Worm (Caenorhabditis elegans) whole organism, young adult: ENCODE measurements around the gene Y69H2.7.

ENCODE experiments used
- C06A6.2 ChIP-seq: fragments of 200-800 bp; sonication (Bioruptor generic); conservative IDR thresholded peaks from 2 replicates; pipeline ENCODE4 v1.3.6; 2022; ENCODE audit warnings: missing genetic modification characterization, missing compliant biosample characterization
- F33H1.4 ChIP-seq: fragments of 200-800 bp; sonication (Bioruptor generic); IDR thresholded peaks from 2 replicates; pipeline ENCODE4 v1.3.6; 2022; ENCODE audit warnings: missing genetic modification reagents, missing genetic modification characterization, missing compliant biosample characterization
- F37B4.10 ChIP-seq: fragments of 200-800 bp; sonication (Bioruptor generic); IDR thresholded peaks from 2 replicates; pipeline ENCODE4 v1.3.6; 2022; ENCODE audit warnings: missing genetic modification characterization, missing compliant biosample characterization
- F39B2.1 ChIP-seq: fragments of 200-800 bp; sonication (Bioruptor generic); IDR thresholded peaks from 2 replicates; pipeline ENCODE4 v1.3.6; 2022; ENCODE audit warnings: missing genetic modification reagents, missing genetic modification characterization, missing compliant biosample characterization
- F57A8.1 ChIP-seq: fragments of 200-800 bp; sonication (Bioruptor generic); optimal IDR thresholded peaks from 2 replicates; lab custom pipeline; 2018; ENCODE audit warnings: mild to moderate bottlenecking, missing genetic modification characterization, moderate library complexity, missing compliant biosample characterization
- T07F8.4 ChIP-seq: sonication (generic microtip); optimal IDR thresholded peaks from 2 replicates; lab custom pipeline; 2016; ENCODE audit warnings: mild to moderate bottlenecking, missing genetic modification characterization, moderate library complexity, missing compliant biosample characterization
- Y53G8AR.9 ChIP-seq: fragments of 200-800 bp; sonication (Bioruptor generic); conservative IDR thresholded peaks from 2 replicates; pipeline ENCODE4 v1.3.6; 2022; ENCODE audit warnings: missing genetic modification reagents, missing genetic modification characterization, missing compliant biosample characterization
- Y67H2A.10 ChIP-seq: fragments of 200-800 bp; sonication (Bioruptor generic); conservative IDR thresholded peaks from 2 replicates; pipeline ENCODE4 v1.3.6; 2022; ENCODE audit warnings: missing genetic modification reagents, missing genetic modification characterization, missing compliant biosample characterization
- atf-7 ChIP-seq: sonication (generic microtip); optimal IDR thresholded peaks from 2 replicates; lab custom pipeline; 2017; ENCODE audit warnings: mild to moderate bottlenecking, missing genetic modification characterization, missing compliant biosample characterization
- cebp-1 ChIP-seq, 2 experiments: fragments of 200-800 bp in 1 of 2; sonication (Bioruptor generic) in 1 of 2; sonication (generic microtip) in 1 of 2; IDR thresholded peaks in 1 of 2; optimal IDR thresholded peaks in 1 of 2; 2 replicates each; pipeline versions ENCODE4 v1.3.6 to Lab custom; 2017 to 2022; ENCODE audit warnings: missing compliant biosample characterization in 2 of 2, missing genetic modification characterization in 2 of 2, mild to moderate bottlenecking in 1 of 2, missing genetic modification reagents in 1 of 2, moderate library complexity in 1 of 2
- ceh-100 ChIP-seq: fragments of 200-800 bp; sonication (Bioruptor generic); IDR thresholded peaks from 2 replicates; pipeline ENCODE4 v1.3.6; 2022; ENCODE audit warnings: missing genetic modification reagents, missing genetic modification characterization, missing compliant biosample characterization
- ceh-79 ChIP-seq: sonication (generic microtip); optimal IDR thresholded peaks from 2 replicates; lab custom pipeline; 2017; ENCODE audit warnings: mild to moderate bottlenecking, missing genetic modification characterization, missing compliant biosample characterization
- chd-7 ChIP-seq: sonication (generic microtip); optimal IDR thresholded peaks from 2 replicates; lab custom pipeline; 2016; ENCODE audit warnings: mild to moderate bottlenecking, missing genetic modification characterization, moderate library complexity, missing compliant biosample characterization
- ekl-4 ChIP-seq: fragments of 200-800 bp; sonication (Bioruptor generic); IDR thresholded peaks from 2 replicates; pipeline ENCODE4 v1.3.6; 2022; ENCODE audit warnings: missing genetic modification reagents, missing genetic modification characterization, missing compliant biosample characterization
- hlh-12 ChIP-seq: sonication (generic microtip); optimal IDR thresholded peaks from 2 replicates; lab custom pipeline; 2016; ENCODE audit warnings: missing genetic modification characterization, missing compliant biosample characterization
- hmg-20 ChIP-seq: fragments of 200-800 bp; sonication (Bioruptor generic); IDR thresholded peaks from 2 replicates; pipeline ENCODE4 v1.3.6; 2022; ENCODE audit warnings: missing genetic modification reagents, missing genetic modification characterization, missing compliant biosample characterization
- hsf-1 ChIP-seq: fragments of 200-800 bp; sonication (Bioruptor generic); IDR thresholded peaks from 2 replicates; pipeline ENCODE4 v1.3.6; 2022; ENCODE audit warnings: missing genetic modification reagents, missing genetic modification characterization, missing compliant biosample characterization
- lin-26 ChIP-seq: fragments of 200-800 bp; sonication (Bioruptor generic); IDR thresholded peaks from 2 replicates; pipeline ENCODE4 v1.3.6; 2022; ENCODE audit warnings: missing genetic modification reagents, missing genetic modification characterization, missing compliant biosample characterization
- lin-35 ChIP-seq, 3 experiments: fragments of 150-350 bp in 2 of 3; sonication (generic microtip) in 1 of 3; optimal IDR thresholded peaks; 2 replicates each; lab custom pipeline; 2014 to 2018; ENCODE audit warnings: missing biosample characterization in 3 of 3, missing genetic modification characterization in 3 of 3, missing genetic modification reagents in 3 of 3
- lin-40 ChIP-seq: sonication (generic microtip); optimal IDR thresholded peaks from 2 replicates; lab custom pipeline; 2016; ENCODE audit warnings: missing genetic modification characterization, mild to moderate bottlenecking, missing compliant biosample characterization, missing genotype, missing genetic modification reagents
- lsy-27 ChIP-seq: sonication (generic microtip); optimal IDR thresholded peaks from 2 replicates; lab custom pipeline; 2017; ENCODE audit warnings: missing genetic modification characterization, mild to moderate bottlenecking, missing compliant biosample characterization, antibody characterized with exemption, missing genotype, borderline replicate concordance; ENCODE audit not compliant: insufficient read depth
- mel-28 ChIP-seq: sonication (generic microtip); optimal IDR thresholded peaks from 2 replicates; lab custom pipeline; 2016; ENCODE audit warnings: borderline replicate concordance, mild to moderate bottlenecking, missing genetic modification characterization, missing compliant biosample characterization
- mes-4 ChIP-seq: sonication (generic microtip); optimal IDR thresholded peaks from 2 replicates; lab custom pipeline; 2016; ENCODE audit warnings: missing genotype, missing genetic modification characterization, missing compliant biosample characterization
- mxl-1 ChIP-seq: sonication (generic microtip); optimal IDR thresholded peaks from 2 replicates; lab custom pipeline; 2016; ENCODE audit warnings: missing genetic modification characterization, missing compliant biosample characterization
- nfya-2 ChIP-seq: fragments of 200-800 bp; sonication (Bioruptor generic); IDR thresholded peaks from 2 replicates; pipeline ENCODE4 v1.3.6; 2022; ENCODE audit warnings: missing genetic modification reagents, missing genetic modification characterization, missing compliant biosample characterization
- nhr-80 ChIP-seq: sonication (generic microtip); optimal IDR thresholded peaks from 2 replicates; lab custom pipeline; 2016; ENCODE audit warnings: missing genetic modification characterization, missing compliant biosample characterization
- nhr-90 ChIP-seq: sonication (generic microtip); optimal IDR thresholded peaks from 2 replicates; lab custom pipeline; 2016; ENCODE audit warnings: missing genotype, mild to moderate bottlenecking, missing genetic modification characterization, missing compliant biosample characterization
- pha-4 ChIP-seq: fragments of 150-350 bp; sonication (generic microtip); optimal IDR thresholded peaks from 2 replicates; lab custom pipeline; 2014; ENCODE audit warnings: missing biosample characterization, missing genetic modification reagents, missing genetic modification characterization
- rec-8 ChIP-seq, 2 experiments: sonication (generic microtip); optimal IDR thresholded peaks; 2 replicates each; lab custom pipeline; 2016; ENCODE audit warnings: mild to moderate bottlenecking in 2 of 2, missing genetic modification characterization in 2 of 2, missing genetic modification reagents in 2 of 2, missing genotype in 2 of 2, missing biosample characterization in 1 of 2, missing compliant biosample characterization in 1 of 2, moderate library complexity in 1 of 2
- repo-1 ChIP-seq: sonication (generic microtip); optimal IDR thresholded peaks from 2 replicates; lab custom pipeline; 2017; ENCODE audit warnings: mild to moderate bottlenecking, missing genetic modification characterization, missing compliant biosample characterization
- rpc-1 ChIP-seq, 2 experiments: fragments of 150-350 bp in 1 of 2; sonication (generic microtip) in 1 of 2; optimal IDR thresholded peaks; 2 replicates each; lab custom pipeline; 2014 to 2018; ENCODE audit warnings: missing biosample characterization in 1 of 2, missing genetic modification characterization in 1 of 2, missing genetic modification reagents in 1 of 2, missing genotype in 1 of 2
- snpc-1.1 ChIP-seq: sonication (generic microtip); optimal IDR thresholded peaks from 2 replicates; lab custom pipeline; 2017; ENCODE audit warnings: missing genetic modification characterization, mild to moderate bottlenecking, missing compliant biosample characterization, antibody characterized with exemption, moderate library complexity, missing genotype, missing genetic modification reagents; ENCODE audit not compliant: insufficient read depth
- snpc-1.3 ChIP-seq: sonication (generic microtip); optimal IDR thresholded peaks from 2 replicates; lab custom pipeline; 2017; ENCODE audit warnings: missing genetic modification characterization, mild to moderate bottlenecking, missing compliant biosample characterization, antibody characterized with exemption, moderate library complexity, missing genotype, missing genetic modification reagents; ENCODE audit not compliant: insufficient read depth
- snpc-4 ChIP-seq, 5 experiments: fragments of 150-350 bp in 1 of 5; sonication (generic microtip) in 4 of 5; optimal IDR thresholded peaks; 2 replicates each; lab custom pipeline; 2014 to 2018; ENCODE audit warnings: missing genetic modification characterization in 5 of 5, missing biosample characterization in 3 of 5, antibody characterized with exemption in 2 of 5, mild to moderate bottlenecking in 2 of 5, missing compliant biosample characterization in 2 of 5, missing genotype in 2 of 5, moderate library complexity in 2 of 5, missing genetic modification reagents in 1 of 5
- unc-130 ChIP-seq: sonication (generic microtip); optimal IDR thresholded peaks from 2 replicates; lab custom pipeline; 2016; ENCODE audit warnings: missing genetic modification reagents, missing genetic modification characterization, missing compliant biosample characterization
- unc-62 ChIP-seq: fragments of 150-350 bp; optimal IDR thresholded peaks from 2 replicates; lab custom pipeline; 2014; ENCODE audit warnings: missing biosample characterization, missing genetic modification reagents, missing genetic modification characterization
- ztf-18 ChIP-seq: sonication (generic microtip); optimal IDR thresholded peaks from 2 replicates; lab custom pipeline; 2016; ENCODE audit warnings: missing genotype, mild to moderate bottlenecking, missing genetic modification characterization, missing compliant biosample characterization
- ztf-25 ChIP-seq: fragments of 200-800 bp; sonication (Bioruptor generic); IDR thresholded peaks from 2 replicates; pipeline ENCODE4 v1.3.6; 2022; ENCODE audit warnings: missing genetic modification reagents, missing genetic modification characterization, missing compliant biosample characterization

The Y69H2.7 gene

ce11 chrV:18731579-18732041 lies 41.8 kb downstream of the Y69H2.7 start, which contains the start of the genes asp-18 and scl-19:
TSS of gene asp-18 (minus strand) at chrV:18731679.
TSS of gene scl-19 (plus strand) at chrV:18731991.
- TF ChIP-seq hsf-1: no peak
- 0 out of 2 replicates have a peak, but pooled peaks have one; percentile 24 for TF ChIP-seq nfya-2 (GFP tag; lab: Robert Waterston, UW)
- TF ChIP-seq mes-4: no peak

- TF ChIP-seq nhr-80 (tag; lab: Kevin White, UChicago) (no peak), lin-35 (GFP tag; optimal IDR thresholded peaks at IDR 0.05; lab: Kevin White, UChicago) (no peak), F57A8.1 (GFP tag; lab: Kevin White, UChicago) (no peak), ekl-4 (no peak), mxl-1 (no peak), hlh-12 (tag; lab: Kevin White, UChicago) (no peak), mel-28 (tag; lab: Kevin White, UChicago) (no peak), T07F8.4 (no peak), hmg-20 (GFP tag; lab: Robert Waterston, UW) (no peak), F33H1.4 (no peak), ztf-25 (GFP tag; lab: Robert Waterston, UW) (no peak), ztf-18 (tag; lab: Kevin White, UChicago) (no peak), pha-4 (tag; lab: Kevin White, UChicago) (no peak), rpc-1 (optimal IDR thresholded peaks at IDR 0.05; lab: Kevin White, UChicago) (no peak), rpc-1 (tag; optimal IDR thresholded peaks at IDR 0.05; lab: Kevin White, UChicago) (no peak), lin-40 (tag; lab: Kevin White, UChicago) (no peak), F39B2.1 (no peak), snpc-1.1 (no peak), unc-130 (GFP tag; lab: Kevin White, UChicago) (no peak), atf-7 (tag; lab: Kevin White, UChicago) (no peak)
These were observed 44.2 kb downstream of the Y69H2.7 start for ce11 chrV:18733942-18734341.

- no peak for TF ChIP-seq Y53G8AR.9 (GFP tag; lab: Robert Waterston, UW)
- TF ChIP-seq Y67H2A.10: no peak
- TF ChIP-seq F37B4.10 (GFP tag; lab: Robert Waterston, UW): no peak
- TF ChIP-seq lsy-27 (tag; lab: Kevin White, UChicago): no peak
- no peak for TF ChIP-seq snpc-1.3 (tag; lab: Kevin White, UChicago)
- no peak for TF ChIP-seq ceh-100 (GFP tag; lab: Robert Waterston, UW)
- TF ChIP-seq rec-8 (tag; optimal IDR thresholded peaks at IDR 0.05; lab: Kevin White, UChicago): no peak
- TF ChIP-seq nhr-90 (tag; lab: Kevin White, UChicago): no peak
- no peak for TF ChIP-seq lin-26 (GFP tag; lab: Robert Waterston, UW)
- no peak for TF ChIP-seq ceh-79
- no peak for TF ChIP-seq cebp-1 (GFP tag; IDR thresholded peaks at IDR 0.05; lab: Robert Waterston, UW)
- no peak for TF ChIP-seq cebp-1 (tag; optimal IDR thresholded peaks at IDR 0.05; lab: Kevin White, UChicago)
- no peak for TF ChIP-seq snpc-4 (GFP tag; optimal IDR thresholded peaks at IDR 0.05; lab: Kevin White, UChicago)
- TF ChIP-seq snpc-4 (tag; optimal IDR thresholded peaks at IDR 0.05; lab: Kevin White, UChicago): no peak
- TF ChIP-seq chd-7: no peak
- TF ChIP-seq repo-1 (tag; lab: Kevin White, UChicago): no peak
- TF ChIP-seq C06A6.2: no peak
- TF ChIP-seq unc-62 (GFP tag; lab: Kevin White, UChicago): no peak
- TF ChIP-seq unc-130 (GFP tag; lab: Kevin White, UChicago): no peak
- TF ChIP-seq, all 124 proteins: peak for 0
These were observed 44.6 kb downstream of the Y69H2.7 start, which contains the start of gene scl-20 for ce11 chrV:18734381-18734780. TSS of gene scl-20 (minus strand) at chrV:18734481.
